Worm (Caenorhabditis elegans) whole organism, young adult: Measurements from ENCODE around the gene F35E8.6.
"Not testable (repeated sequence)": the region's sequence is repeated elsewhere in the genome, so short reads cannot be mapped to it uniquely, and the experiment has no call there.

ENCODE experiments used
- B0336.3 ChIP-seq: fragments of 200-800 bp; sonication (Bioruptor generic); IDR thresholded peaks from 2 replicates; pipeline ENCODE4 v1.3.6; 2022; ENCODE audit warnings: missing genetic modification characterization, missing compliant biosample characterization
- F33H1.4 ChIP-seq: fragments of 200-800 bp; sonication (Bioruptor generic); IDR thresholded peaks from 2 replicates; pipeline ENCODE4 v1.3.6; 2022; ENCODE audit warnings: missing genetic modification reagents, missing genetic modification characterization, missing compliant biosample characterization
- F37B4.10 ChIP-seq: fragments of 200-800 bp; sonication (Bioruptor generic); IDR thresholded peaks from 2 replicates; pipeline ENCODE4 v1.3.6; 2022; ENCODE audit warnings: missing genetic modification characterization, missing compliant biosample characterization
- F52B5.7 ChIP-seq: sonication (generic microtip); optimal IDR thresholded peaks from 2 replicates; lab custom pipeline; 2016; ENCODE audit warnings: mild to moderate bottlenecking, missing genetic modification characterization, missing compliant biosample characterization
- F55B11.4 ChIP-seq: sonication (generic microtip); optimal IDR thresholded peaks from 2 replicates; lab custom pipeline; 2016; ENCODE audit warnings: missing compliant biosample characterization, missing genetic modification characterization, borderline replicate concordance; ENCODE audit not compliant: insufficient read depth
- Y79H2A.3 ChIP-seq: fragments of 200-800 bp; sonication (Bioruptor generic); conservative IDR thresholded peaks from 2 replicates; pipeline ENCODE4 v1.3.6; 2022; ENCODE audit warnings: missing genetic modification reagents, missing genetic modification characterization, missing compliant biosample characterization
- akir-1 ChIP-seq: fragments of 200-800 bp; sonication (Bioruptor generic); optimal IDR thresholded peaks from 2 replicates; lab custom pipeline; 2018; ENCODE audit warnings: mild to moderate bottlenecking, missing genetic modification characterization, moderate library complexity, missing compliant biosample characterization
- ama-1 ChIP-seq, 3 experiments: fragments of 150-350 bp in 1 of 3; sonication (generic microtip) in 2 of 3; optimal IDR thresholded peaks; 2 replicates each; lab custom pipeline; 2014 to 2018; ENCODE audit warnings: missing biosample characterization in 2 of 3, missing genetic modification characterization in 2 of 3, missing genetic modification reagents in 2 of 3
- aptf-3 ChIP-seq: fragments of 200-800 bp; sonication (Bioruptor generic); IDR thresholded peaks from 2 replicates; pipeline ENCODE4 v1.3.6; 2022; ENCODE audit warnings: missing genetic modification characterization, missing compliant biosample characterization
- atf-7 ChIP-seq: sonication (generic microtip); optimal IDR thresholded peaks from 2 replicates; lab custom pipeline; 2017; ENCODE audit warnings: mild to moderate bottlenecking, missing genetic modification characterization, missing compliant biosample characterization
- attf-3 ChIP-seq: fragments of 200-800 bp; sonication (Bioruptor generic); conservative IDR thresholded peaks from 2 replicates; pipeline ENCODE4 v1.3.6; 2022; ENCODE audit warnings: missing genetic modification reagents, missing genetic modification characterization, missing compliant biosample characterization
- bed-2 ChIP-seq: fragments of 200-800 bp; sonication (Bioruptor generic); IDR thresholded peaks from 2 replicates; pipeline ENCODE4 v1.3.6; 2022; ENCODE audit warnings: missing genetic modification reagents, missing genetic modification characterization, missing compliant biosample characterization
- cebp-1 ChIP-seq, 2 experiments: fragments of 200-800 bp in 1 of 2; sonication (Bioruptor generic) in 1 of 2; sonication (generic microtip) in 1 of 2; IDR thresholded peaks in 1 of 2; optimal IDR thresholded peaks in 1 of 2; 2 replicates each; pipeline versions ENCODE4 v1.3.6 to Lab custom; 2017 to 2022; ENCODE audit warnings: missing compliant biosample characterization in 2 of 2, missing genetic modification characterization in 2 of 2, mild to moderate bottlenecking in 1 of 2, missing genetic modification reagents in 1 of 2, moderate library complexity in 1 of 2
- cebp-2 ChIP-seq: fragments of 200-800 bp; sonication (Bioruptor generic); IDR thresholded peaks from 2 replicates; pipeline ENCODE4 v1.3.6; 2022; ENCODE audit warnings: missing genetic modification characterization, missing compliant biosample characterization
- ceh-100 ChIP-seq: fragments of 200-800 bp; sonication (Bioruptor generic); IDR thresholded peaks from 2 replicates; pipeline ENCODE4 v1.3.6; 2022; ENCODE audit warnings: missing genetic modification reagents, missing genetic modification characterization, missing compliant biosample characterization
- ceh-40 ChIP-seq: fragments of 200-800 bp; sonication (Bioruptor generic); IDR thresholded peaks from 2 replicates; pipeline ENCODE4 v1.3.6; 2022; ENCODE audit warnings: missing genetic modification characterization, missing compliant biosample characterization
- egl-44 ChIP-seq: fragments of 200-800 bp; sonication (Bioruptor generic); IDR thresholded peaks from 2 replicates; pipeline ENCODE4 v1.3.6; 2022; ENCODE audit warnings: missing genetic modification reagents, missing genetic modification characterization, missing compliant biosample characterization
- gei-17 ChIP-seq: fragments of 200-800 bp; sonication (Bioruptor generic); optimal IDR thresholded peaks from 2 replicates; lab custom pipeline; 2018; ENCODE audit warnings: mild to moderate bottlenecking, missing genetic modification characterization, missing compliant biosample characterization
- lag-1 ChIP-seq: fragments of 200-800 bp; sonication (Bioruptor generic); IDR thresholded peaks from 2 replicates; pipeline ENCODE4 v1.3.6; 2022; ENCODE audit warnings: missing genetic modification reagents, missing genetic modification characterization, missing compliant biosample characterization
- lin-54 ChIP-seq: fragments of 200-800 bp; sonication (Bioruptor generic); optimal IDR thresholded peaks from 2 replicates; lab custom pipeline; 2018; ENCODE audit warnings: mild to moderate bottlenecking, missing genetic modification characterization, missing compliant biosample characterization
- nfya-1 ChIP-seq: sonication (generic microtip); optimal IDR thresholded peaks from 2 replicates; lab custom pipeline; 2017; ENCODE audit warnings: antibody characterized with exemption, missing compliant biosample characterization, missing genetic modification characterization, borderline replicate concordance; ENCODE audit not compliant: insufficient read depth
- nhr-80 ChIP-seq: sonication (generic microtip); optimal IDR thresholded peaks from 2 replicates; lab custom pipeline; 2016; ENCODE audit warnings: missing genetic modification characterization, missing compliant biosample characterization
- nhr-90 ChIP-seq: sonication (generic microtip); optimal IDR thresholded peaks from 2 replicates; lab custom pipeline; 2016; ENCODE audit warnings: missing genotype, mild to moderate bottlenecking, missing genetic modification characterization, missing compliant biosample characterization
- pbrm-1 ChIP-seq: fragments of 200-800 bp; sonication (Bioruptor generic); IDR thresholded peaks from 2 replicates; pipeline ENCODE4 v1.3.6; 2022; ENCODE audit warnings: missing genetic modification reagents, missing genetic modification characterization, missing compliant biosample characterization
- repo-1 ChIP-seq: sonication (generic microtip); optimal IDR thresholded peaks from 2 replicates; lab custom pipeline; 2017; ENCODE audit warnings: mild to moderate bottlenecking, missing genetic modification characterization, missing compliant biosample characterization
- sdz-38 ChIP-seq: sonication (generic microtip); optimal IDR thresholded peaks from 2 replicates; lab custom pipeline; 2016; ENCODE audit warnings: missing genotype, missing genetic modification characterization, missing compliant biosample characterization
- snpc-1.3 ChIP-seq: sonication (generic microtip); optimal IDR thresholded peaks from 2 replicates; lab custom pipeline; 2017; ENCODE audit warnings: missing genetic modification characterization, mild to moderate bottlenecking, missing compliant biosample characterization, antibody characterized with exemption, moderate library complexity, missing genotype, missing genetic modification reagents; ENCODE audit not compliant: insufficient read depth
- tbx-9 ChIP-seq: sonication (generic microtip); optimal IDR thresholded peaks from 2 replicates; lab custom pipeline; 2016; ENCODE audit warnings: borderline replicate concordance, missing genetic modification characterization, inconsistent platforms, missing compliant biosample characterization
- tlf-1 ChIP-seq: fragments of 200-800 bp; sonication (Bioruptor generic); optimal IDR thresholded peaks from 2 replicates; lab custom pipeline; 2018; ENCODE audit warnings: mild to moderate bottlenecking, missing genetic modification characterization, missing compliant biosample characterization
- unc-62 ChIP-seq: fragments of 150-350 bp; optimal IDR thresholded peaks from 2 replicates; lab custom pipeline; 2014; ENCODE audit warnings: missing biosample characterization, missing genetic modification reagents, missing genetic modification characterization
- zfh-2 ChIP-seq: fragments of 200-800 bp; sonication (Bioruptor generic); conservative IDR thresholded peaks from 2 replicates; pipeline ENCODE4 v1.3.6; 2022; ENCODE audit warnings: missing genetic modification reagents, missing genetic modification characterization, missing compliant biosample characterization
- ztf-22 ChIP-seq: fragments of 200-800 bp; sonication (Bioruptor generic); optimal IDR thresholded peaks from 2 replicates; lab custom pipeline; 2018; ENCODE audit warnings: mild to moderate bottlenecking, missing genetic modification characterization, moderate library complexity, missing compliant biosample characterization

Gene F35E8.6

ce11 chrV:15900564-15900963 lies 11.4 kb upstream of the F35E8.6 start (continued):
- TF ChIP-seq F33H1.4 (GFP tag; lab: Robert Waterston, UW) = no peak
- TF ChIP-seq cebp-2 = no peak

- not testable (repeated sequence) for TF ChIP-seq gei-17 (GFP tag; lab: Kevin White, UChicago); bed-2 (GFP tag; lab: Robert Waterston, UW); egl-44 (GFP tag; lab: Robert Waterston, UW)
These were observed 6.4 kb upstream of the F35E8.6 start, which contains the start of the genes F35E8.1 and F35E8.2 for ce11 chrV:15905530-15905929. TSS of gene F35E8.1 (minus strand) at chrV:15905630. TSS of gene F35E8.2 (plus strand) at chrV:15905661.

DNA sequence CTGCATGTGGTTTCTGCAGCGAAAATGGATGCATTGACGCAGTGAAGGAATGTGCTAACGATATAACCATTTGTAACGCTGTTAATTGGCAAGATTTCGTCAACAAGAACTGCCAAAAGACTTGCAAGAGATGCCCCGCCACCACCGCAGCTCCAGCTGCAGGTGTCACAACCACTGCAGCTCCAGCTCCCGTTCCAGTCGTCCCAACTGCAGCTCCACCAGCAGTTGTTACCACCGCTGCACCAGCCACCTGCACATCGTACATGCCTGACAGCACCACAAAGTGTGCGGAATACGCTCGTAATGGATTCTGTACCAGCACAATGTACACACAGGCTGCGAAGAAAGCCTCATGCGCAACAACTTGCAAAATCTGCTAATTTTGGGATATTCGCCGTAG lies 729 bp downstream of the F35E8.6 start:
- TF ChIP-seq ceh-40 (no peak), ztf-22 (GFP tag; lab: Kevin White, UChicago) (no peak), attf-3 (no peak), F52B5.7 (tag; lab: Kevin White, UChicago) (peak; percentile 17), zfh-2 (GFP tag; lab: Robert Waterston, UW) (peak; percentile 73)

ce11 chrV:15913714-15914113 lies 1.8 kb downstream of the F35E8.6 start, which contains the start of gene F35E8.7:
TSS of gene F35E8.7 (plus strand) at chrV:15914014.
- TF ChIP-seq sdz-38 (tag; lab: Kevin White, UChicago) = no peak
- no peak for TF ChIP-seq attf-3
- TF ChIP-seq cebp-2 = no peak
- no peak for TF ChIP-seq nfya-1 (tag; lab: Kevin White, UChicago)
- TF ChIP-seq, all 124 proteins: peak for 0

DNA sequence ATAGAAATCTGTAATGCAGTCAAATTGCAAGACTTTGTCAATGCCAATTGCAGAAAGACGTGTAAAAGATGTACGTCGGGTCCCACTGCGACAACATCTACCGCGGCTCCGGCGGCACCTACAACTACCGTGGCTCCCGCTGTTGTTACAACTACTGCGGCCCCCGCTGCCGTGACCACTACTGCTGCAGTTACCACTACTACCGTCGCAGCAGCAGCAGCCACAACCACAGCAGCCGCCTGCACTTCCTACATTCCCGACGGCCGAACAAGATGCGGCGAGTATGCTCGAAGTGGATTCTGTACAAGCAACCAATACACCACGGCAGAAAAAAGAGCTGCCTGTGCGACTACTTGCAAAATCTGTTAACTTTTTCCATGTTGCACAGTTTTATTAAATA lies 2.8 kb downstream of the F35E8.6 start:
- TF ChIP-seq ama-1 (optimal IDR thresholded peaks at IDR 0.05; lab: Kevin White, UChicago) (no peak), ama-1 (GFP tag; optimal IDR thresholded peaks at IDR 0.05; lab: Kevin White, UChicago) (no peak), zfh-2 (GFP tag; lab: Robert Waterston, UW) (peak; percentile 59), cebp-2 (0 out of 2 replicates have a peak, but pooled peaks have one; percentile 67)

- TF ChIP-seq akir-1 (no peak), cebp-1 (GFP tag; IDR thresholded peaks at IDR 0.05; lab: Robert Waterston, UW) (no peak), cebp-1 (tag; optimal IDR thresholded peaks at IDR 0.05; lab: Kevin White, UChicago) (no peak), tlf-1 (GFP tag; lab: Kevin White, UChicago) (no peak), zfh-2 (GFP tag; lab: Robert Waterston, UW) (no peak), pbrm-1 (GFP tag; lab: Robert Waterston, UW) (no peak), ceh-100 (GFP tag; lab: Robert Waterston, UW) (no peak), aptf-3 (GFP tag; lab: Robert Waterston, UW) (no peak), atf-7 (tag; lab: Kevin White, UChicago) (no peak), repo-1 (tag; lab: Kevin White, UChicago) (no peak), F33H1.4 (GFP tag; lab: Robert Waterston, UW) (no peak)
These were observed 3.4 kb downstream of the F35E8.6 start for ce11 chrV:15915307-15915706.

DNA sequence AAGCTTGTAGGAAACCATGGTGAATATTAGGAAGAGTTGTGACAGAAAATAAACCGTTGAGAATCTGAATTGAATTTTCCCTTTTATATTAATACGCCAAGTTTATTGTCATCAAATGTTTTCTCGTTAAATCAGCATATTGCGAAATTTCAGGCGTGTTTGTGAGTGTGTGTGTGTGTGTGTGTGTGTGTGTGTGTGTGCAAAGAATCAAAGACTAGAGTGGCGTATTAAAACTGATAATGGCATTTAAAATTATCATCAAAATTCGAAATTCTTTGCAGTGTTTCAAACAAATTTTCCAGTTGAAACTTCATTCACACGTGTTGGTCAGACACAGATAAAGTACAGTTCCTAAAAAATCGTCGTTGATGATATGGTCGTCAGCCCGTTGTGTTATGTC lies 4.0 kb downstream of the F35E8.6 start, which contains the start of gene gst-38:
TSS of gene gst-38 (minus strand) at position 152 of the 400 bp plus-strand sequence.
- no peak for TF ChIP-seq snpc-1.3 (tag; lab: Kevin White, UChicago)
- peak; percentile 82 for TF ChIP-seq nhr-80 (tag; lab: Kevin White, UChicago)
- peak; percentile 86 for TF ChIP-seq cebp-1 (GFP tag; IDR thresholded peaks at IDR 0.05; lab: Robert Waterston, UW)
- peak; percentile 93 for TF ChIP-seq cebp-1 (tag; optimal IDR thresholded peaks at IDR 0.05; lab: Kevin White, UChicago)

DNA sequence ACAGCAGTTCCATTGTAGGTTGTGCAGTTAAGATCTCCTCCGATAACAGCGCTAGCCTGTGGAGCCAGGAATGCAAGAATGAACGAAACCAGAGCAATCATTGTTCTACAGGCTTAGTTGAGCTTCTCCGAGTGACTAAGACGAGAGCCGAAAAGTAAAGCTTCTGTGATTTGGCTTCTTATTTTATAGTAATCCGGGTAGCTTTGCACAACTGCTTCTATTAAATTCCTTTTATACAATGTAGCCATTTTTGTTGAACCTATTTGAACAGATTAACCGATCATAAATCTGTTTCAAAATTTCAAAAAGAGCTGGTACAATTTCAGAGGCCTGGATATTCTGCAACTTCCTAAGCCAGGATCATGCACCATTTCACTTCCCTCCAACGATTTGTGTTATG lies 5.5 kb downstream of the F35E8.6 start, which contains the start of gene F35E8.9:
TSS of gene F35E8.9 (minus strand) at position 101 of the 400 bp plus-strand sequence.
- TF ChIP-seq Y79H2A.3 (GFP tag; lab: Robert Waterston, UW) (no peak), unc-62 (GFP tag; lab: Kevin White, UChicago) (no peak), nhr-80 (tag; lab: Kevin White, UChicago) (no peak), nhr-90 (no peak), lag-1 (GFP tag; lab: Robert Waterston, UW) (no peak), cebp-2 (no peak), B0336.3 (GFP tag; lab: Robert Waterston, UW) (no peak), ztf-22 (GFP tag; lab: Kevin White, UChicago) (no peak), tbx-9 (tag; lab: Kevin White, UChicago) (no peak), ceh-100 (GFP tag; lab: Robert Waterston, UW) (no peak), snpc-1.3 (tag; lab: Kevin White, UChicago) (no peak), F37B4.10 (GFP tag; lab: Robert Waterston, UW) (no peak), aptf-3 (GFP tag; lab: Robert Waterston, UW) (no peak), F55B11.4 (tag; lab: Kevin White, UChicago) (no peak), F33H1.4 (GFP tag; lab: Robert Waterston, UW) (no peak), lin-54 (GFP tag; lab: Kevin White, UChicago) (no peak)
